Fruit fly (Drosophila melanogaster): Measurements from ENCODE around the gene CG13707.

DNA sequence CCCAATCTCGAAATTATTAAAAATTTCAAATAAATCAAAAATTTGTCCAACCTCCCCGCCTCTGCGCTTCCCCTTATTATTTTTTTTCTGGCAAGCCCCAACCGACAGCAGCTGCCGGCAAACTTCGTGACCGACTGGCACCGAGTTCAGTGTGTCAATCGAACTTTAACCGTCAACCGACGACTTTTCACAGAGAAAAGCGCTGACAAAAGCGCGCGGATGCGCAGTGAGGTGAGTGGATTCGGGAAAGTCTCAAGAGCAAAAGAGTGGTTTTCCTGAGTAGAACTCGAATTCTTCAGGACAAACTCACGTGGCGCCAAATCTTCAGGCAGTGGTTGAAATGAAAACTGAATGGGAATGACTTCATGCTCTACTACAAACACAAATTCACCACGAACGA, 39.3 kb downstream of the CG13707 start:
- no peak for TF ChIP-seq h (optimal IDR thresholded peaks at IDR 0.05)
- no peak for TF ChIP-seq insv (optimal IDR thresholded peaks at IDR 0.05)
- no peak for TF ChIP-seq psq (optimal IDR thresholded peaks at IDR 0.05)
- no peak for TF ChIP-seq Myc (optimal IDR thresholded peaks at IDR 0.05)
- TF ChIP-seq ttk (optimal IDR thresholded peaks at IDR 0.05) = no peak

All from Kc167 (cell line).